Fruit fly (Drosophila melanogaster): Measurements from ENCODE around the gene Hex-t1.

Hex-t1 gene

DNA sequence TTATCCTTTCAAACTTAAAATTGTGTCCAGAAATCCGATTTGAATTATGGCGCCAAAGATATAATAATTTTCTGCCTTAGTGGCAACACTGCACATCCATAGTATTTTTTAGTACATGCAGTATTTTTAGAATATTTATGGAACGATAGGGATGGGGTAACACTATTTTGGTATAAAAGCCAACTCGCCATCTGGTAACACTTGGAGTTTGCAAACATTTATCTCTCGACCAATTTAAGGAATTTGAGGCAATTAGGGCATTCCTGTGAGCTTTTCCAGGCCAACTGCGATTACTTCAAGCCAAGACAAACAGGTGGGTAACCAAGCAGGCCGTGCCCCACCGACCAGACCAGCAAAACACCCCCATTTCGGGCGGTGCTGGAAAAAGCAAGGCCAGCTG is 3.5 kb downstream of the Hex-t1 start, which contains the start of gene CG5447 (continued):
- no peak for TF ChIP-seq run (tag; optimal IDR thresholded peaks at IDR 0.05)
- TF ChIP-seq E2f2 (GFP tag; IDR thresholded peaks at IDR 0.05): peak; percentile 96
- TF ChIP-seq CG15514 (GFP tag; optimal IDR thresholded peaks at IDR 0.05): peak; percentile 22
- peak; percentile 55 for TF ChIP-seq Lhr (GFP tag; optimal IDR thresholded peaks at IDR 0.05)
- peak; percentile 22 for TF ChIP-seq CG33213 (GFP tag; optimal IDR thresholded peaks at IDR 0.05)
- peak; percentile 88 for TF ChIP-seq pzg (GFP tag; optimal IDR thresholded peaks at IDR 0.05)
- no peak for TF ChIP-seq CG6683 (GFP tag; optimal IDR thresholded peaks at IDR 0.05)
- TF ChIP-seq MBD-R2 (GFP tag; IDR thresholded peaks at IDR 0.05): peak; percentile 53; the same call in 1 of the 2 replicates
- no peak for TF ChIP-seq disco-r (GFP tag; optimal IDR thresholded peaks at IDR 0.05)
- peak; percentile 15 for TF ChIP-seq Sry-δ (GFP tag; optimal IDR thresholded peaks at IDR 0.05)

dm6 chr3R:26454494-26454893 is 5.6 kb downstream of the Hex-t1 start, which contains the start of gene CG43117:
Gene CG43117, plus strand, starts transcription at chr3R:26454794.
- TF ChIP-seq Fer2 (tag; optimal IDR thresholded peaks at IDR 0.05): no peak
- TF ChIP-seq CG10366 (GFP tag; IDR thresholded peaks at IDR 0.05): no peak
- TF ChIP-seq CG12299 (tag; optimal IDR thresholded peaks at IDR 0.05): no peak
- TF ChIP-seq ci (GFP tag; IDR thresholded peaks at IDR 0.05): no peak
- TF ChIP-seq sens (GFP tag): peak; percentile 20

- TF ChIP-seq ase (GFP tag; IDR thresholded peaks at IDR 0.05) (no peak), CG11398 (GFP tag; optimal IDR thresholded peaks at IDR 0.05) (no peak), CG14965 (GFP tag; optimal IDR thresholded peaks at IDR 0.05; ENCODE audit: borderline replicate concordance) (no peak), h (optimal IDR thresholded peaks at IDR 0.05) (no peak), CG8478 (optimal IDR thresholded peaks at IDR 0.05) (peak; percentile 69), gce (GFP tag; IDR thresholded peaks at IDR 0.05) (no peak), Pdp1 (GFP tag; optimal IDR thresholded peaks at IDR 0.05) (no peak), Myb (GFP tag; optimal IDR thresholded peaks at IDR 0.05) (no peak), Ets65A (GFP tag) (peak; percentile 81), ro (GFP tag; IDR thresholded peaks at IDR 0.05) (0 out of 2 replicates have a peak, but pooled peaks have one; percentile 7), CG6175 (GFP tag; IDR thresholded peaks at IDR 0.05) (0 out of 3 replicates have a peak, but pooled peaks have one; percentile 12), knrl (GFP tag; IDR thresholded peaks at IDR 0.05; ENCODE audit: partially characterized antibody) (0 out of 3 replicates have a peak, but pooled peaks have one; percentile 12), Sin3A (optimal IDR thresholded peaks at IDR 0.05) (no peak)
These were observed 7.0 kb downstream of the Hex-t1 start, which contains the start of gene Pdf for dm6 chr3R:26455838-26456237. Gene Pdf, minus strand, starts transcription at chr3R:26456141.

dm6 chr3R:26456577-26456976 is 7.7 kb downstream of the Hex-t1 start, which contains the start of gene CG14237:
Gene CG14237, plus strand, starts transcription at chr3R:26456877.
- TF ChIP-seq zen (tag; optimal IDR thresholded peaks at IDR 0.05) (no peak), CG9727 (GFP tag; optimal IDR thresholded peaks at IDR 0.05) (no peak), kay (GFP tag; optimal IDR thresholded peaks at IDR 0.05) (no peak), her (GFP tag; optimal IDR thresholded peaks at IDR 0.05) (no peak), shn (GFP tag; optimal IDR thresholded peaks at IDR 0.05) (no peak), toy (GFP tag; IDR thresholded peaks at IDR 0.05) (no peak), psq (GFP tag; optimal IDR thresholded peaks at IDR 0.05) (no peak), CG6272 (GFP tag; IDR thresholded peaks at IDR 0.05) (no peak)

DNA sequence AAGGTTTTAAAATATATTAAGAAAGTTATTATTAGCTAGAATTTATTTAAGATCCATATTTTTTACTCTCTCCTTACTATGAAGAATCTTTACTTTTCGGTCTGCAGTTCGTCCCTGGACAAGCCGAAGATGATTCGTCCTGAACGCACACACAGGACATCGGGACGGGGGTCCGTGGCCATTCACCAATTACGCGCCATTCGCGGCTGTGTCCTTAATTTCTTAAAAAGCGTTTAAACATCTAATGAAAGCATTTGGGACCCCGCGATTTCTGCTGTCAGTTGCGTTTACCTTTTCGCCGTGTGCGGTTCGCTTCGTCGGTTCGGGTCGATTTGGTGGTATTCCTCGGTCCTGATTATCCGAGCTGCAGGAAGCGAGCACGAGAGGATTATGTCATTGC is 9.1 kb downstream of the Hex-t1 start, which contains the start of gene CG14238:
TSS of gene CG14238 (plus strand) at position 301 of the 400 bp plus-strand sequence.
- TF ChIP-seq HHEX (GFP tag; optimal IDR thresholded peaks at IDR 0.05) (no peak), nerfin-2 (GFP tag; IDR thresholded peaks at IDR 0.05; ENCODE audit: partially characterized antibody) (no peak), cad (GFP tag; optimal IDR thresholded peaks at IDR 0.05) (no peak), CG10147 (GFP tag; optimal IDR thresholded peaks at IDR 0.05) (no peak), Nf-YB (GFP tag; optimal IDR thresholded peaks at IDR 0.05) (no peak), E2f2 (GFP tag; IDR thresholded peaks at IDR 0.05) (no peak), CG8924 (tag; optimal IDR thresholded peaks at IDR 0.05) (no peak), knrl (GFP tag; IDR thresholded peaks at IDR 0.05; ENCODE audit: partially characterized antibody) (no peak), CG12071 (GFP tag; optimal IDR thresholded peaks at IDR 0.05) (no peak), Opbp (GFP tag; IDR thresholded peaks at IDR 0.05; ENCODE audit: partially characterized antibody) (no peak), CG18011 (GFP tag; optimal IDR thresholded peaks at IDR 0.05) (no peak)

Data from whole organism, embryonic.